Worm (Caenorhabditis elegans) whole organism, late embryonic: ENCODE results near the gene clec-28.

Experiments
- C08G9.2 ChIP-seq: sonication (generic microtip); optimal IDR thresholded peaks from 2 replicates; lab custom pipeline; 2016; ENCODE audit warnings: mild to moderate bottlenecking, missing genetic modification characterization, moderate library complexity, missing compliant biosample characterization
- C38D4.7 ChIP-seq: fragments of 200-800 bp; sonication (Bioruptor generic); optimal IDR thresholded peaks from 2 replicates; lab custom pipeline; 2018; ENCODE audit warnings: mild to moderate bottlenecking, missing genetic modification characterization, moderate library complexity, missing compliant biosample characterization
- ahr-1 ChIP-seq: sonication (generic microtip); optimal IDR thresholded peaks from 2 replicates; lab custom pipeline; 2016; ENCODE audit warnings: missing genetic modification characterization, missing compliant biosample characterization
- ceh-34 ChIP-seq: sonication (generic microtip); optimal IDR thresholded peaks from 2 replicates; lab custom pipeline; 2016; ENCODE audit warnings: mild to moderate bottlenecking, missing genetic modification characterization, missing compliant biosample characterization
- ceh-48 ChIP-seq: sonication (generic microtip); optimal IDR thresholded peaks from 2 replicates; lab custom pipeline; 2016; ENCODE audit warnings: missing genetic modification characterization, inconsistent platforms, missing compliant biosample characterization
- ceh-9 ChIP-seq: sonication (generic microtip); optimal IDR thresholded peaks from 2 replicates; lab custom pipeline; 2016; ENCODE audit warnings: mild to moderate bottlenecking, missing genetic modification characterization, inconsistent platforms, missing compliant biosample characterization
- ets-4 ChIP-seq: sonication (generic microtip); optimal IDR thresholded peaks from 2 replicates; lab custom pipeline; 2016; ENCODE audit warnings: missing genetic modification characterization, missing compliant biosample characterization
- gmeb-2 ChIP-seq: sonication (generic microtip); optimal IDR thresholded peaks from 2 replicates; lab custom pipeline; 2016; ENCODE audit warnings: missing genetic modification characterization, inconsistent platforms, missing compliant biosample characterization
- lin-11 ChIP-seq: fragments of 200-800 bp; sonication (Bioruptor generic); optimal IDR thresholded peaks from 2 replicates; lab custom pipeline; 2018; ENCODE audit warnings: mild to moderate bottlenecking, missing genetic modification characterization, missing compliant biosample characterization
- mec-3 ChIP-seq: sonication (generic microtip); optimal IDR thresholded peaks from 2 replicates; lab custom pipeline; 2016; ENCODE audit warnings: borderline replicate concordance, missing genetic modification characterization, missing compliant biosample characterization
- nfya-1 ChIP-seq: sonication (generic microtip); optimal IDR thresholded peaks from 2 replicates; lab custom pipeline; 2017; ENCODE audit warnings: missing genetic modification characterization, mild to moderate bottlenecking, missing compliant biosample characterization, antibody characterized with exemption, moderate library complexity
- nhr-232 ChIP-seq: sonication (generic microtip); optimal IDR thresholded peaks from 2 replicates; lab custom pipeline; 2016; ENCODE audit warnings: missing genetic modification characterization, missing compliant biosample characterization
- pat-9 ChIP-seq: fragments of 200-800 bp; sonication (Bioruptor generic); optimal IDR thresholded peaks from 2 replicates; lab custom pipeline; 2018; ENCODE audit warnings: mild to moderate bottlenecking, missing genetic modification characterization, moderate library complexity, missing compliant biosample characterization
- pqm-1 ChIP-seq: sonication (generic microtip); optimal IDR thresholded peaks from 2 replicates; lab custom pipeline; 2016; ENCODE audit warnings: missing genetic modification characterization, missing compliant biosample characterization
- sdc-2 ChIP-seq: sonication (generic microtip); optimal IDR thresholded peaks from 2 replicates; lab custom pipeline; 2016; ENCODE audit warnings: missing genotype, missing genetic modification characterization, missing compliant biosample characterization
- sox-4 ChIP-seq: sonication (generic microtip); optimal IDR thresholded peaks from 2 replicates; lab custom pipeline; 2017; ENCODE audit warnings: mild to moderate bottlenecking, missing genetic modification characterization, inconsistent platforms, missing compliant biosample characterization
- tbx-7 ChIP-seq: sonication (generic microtip); optimal IDR thresholded peaks from 2 replicates; lab custom pipeline; 2016; ENCODE audit warnings: missing genotype, missing genetic modification characterization, missing compliant biosample characterization
- ztf-16 ChIP-seq: sonication (generic microtip); optimal IDR thresholded peaks from 2 replicates; lab custom pipeline; 2017; ENCODE audit warnings: missing genetic modification characterization, missing compliant biosample characterization

clec-28 gene

ce11 chrV:16911934-16912333 is 46.4 kb downstream of the clec-28 start, which contains the start of gene nhr-116:
nhr-116 (plus strand) TSS chrV:16912234.
- TF ChIP-seq C38D4.7 (no peak), nhr-232 (tag; lab: Kevin White, UChicago) (no peak), pqm-1 (tag; lab: Kevin White, UChicago) (no peak), pat-9 (tag; lab: Kevin White, UChicago) (no peak)

ce11 chrV:16916079-16916478 is 50.6 kb downstream of the clec-28 start, which contains the start of gene F09C6.10:
F09C6.10 (minus strand) TSS chrV:16916179.
- TF ChIP-seq lin-11 (tag; lab: Kevin White, UChicago) (no peak), tbx-7 (tag; lab: Kevin White, UChicago) (no peak), ztf-16 (no peak), gmeb-2 (no peak), ceh-48 (tag; lab: Kevin White, UChicago) (no peak), sox-4 (no peak), ceh-9 (tag; lab: Kevin White, UChicago) (no peak), nfya-1 (tag; lab: Kevin White, UChicago) (no peak), ceh-34 (tag; lab: Kevin White, UChicago) (no peak), ets-4 (tag; lab: Kevin White, UChicago) (no peak), mec-3 (no peak), C08G9.2 (tag; lab: Kevin White, UChicago) (no peak), ahr-1 (tag; lab: Kevin White, UChicago) (no peak), sdc-2 (no peak)
